Worm (Caenorhabditis elegans) whole organism, young adult: Measurements from ENCODE around the gene dpf-4.

Source experiments
- atf-7 ChIP-seq: sonication (generic microtip); optimal IDR thresholded peaks from 2 replicates; lab custom pipeline; 2017; ENCODE audit warnings: mild to moderate bottlenecking, missing genetic modification characterization, missing compliant biosample characterization
- hlh-12 ChIP-seq: sonication (generic microtip); optimal IDR thresholded peaks from 2 replicates; lab custom pipeline; 2016; ENCODE audit warnings: missing genetic modification characterization, missing compliant biosample characterization
- snpc-4 ChIP-seq, 5 experiments: fragments of 150-350 bp in 1 of 5; sonication (generic microtip) in 4 of 5; optimal IDR thresholded peaks; 2 replicates each; lab custom pipeline; 2014 to 2018; ENCODE audit warnings: missing genetic modification characterization in 5 of 5, missing biosample characterization in 3 of 5, antibody characterized with exemption in 2 of 5, mild to moderate bottlenecking in 2 of 5, missing compliant biosample characterization in 2 of 5, missing genotype in 2 of 5, moderate library complexity in 2 of 5, missing genetic modification reagents in 1 of 5
- tbp1 ChIP-seq: fragments of 200-800 bp; sonication (Bioruptor generic); optimal IDR thresholded peaks from 2 replicates; lab custom pipeline; 2018; ENCODE audit warnings: mild to moderate bottlenecking, missing genetic modification characterization, missing compliant biosample characterization
- unc-62 ChIP-seq: fragments of 150-350 bp; optimal IDR thresholded peaks from 2 replicates; lab custom pipeline; 2014; ENCODE audit warnings: missing biosample characterization, missing genetic modification reagents, missing genetic modification characterization

DNA sequence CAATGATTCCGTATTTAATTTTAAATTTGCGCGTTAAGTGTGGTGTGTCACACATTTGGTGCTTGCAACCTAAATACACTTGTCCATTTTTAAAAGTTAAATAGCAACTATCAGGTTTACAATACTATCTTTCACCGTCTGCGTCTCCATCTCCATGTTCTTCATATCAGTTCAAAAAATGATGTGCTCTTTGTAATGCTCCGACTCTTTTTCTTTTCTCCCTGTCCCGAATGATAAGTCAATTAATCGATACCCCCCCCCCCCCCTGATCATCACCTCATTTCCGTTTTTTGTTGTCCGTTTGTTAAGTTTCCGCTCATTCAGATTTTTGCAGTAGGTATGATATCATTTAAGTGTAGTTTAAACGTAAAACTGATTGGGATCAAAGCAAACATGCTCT lies 45.0 kb upstream of the dpf-4 start:
- TF ChIP-seq hlh-12 (tag; lab: Kevin White, UChicago): no peak
- TF ChIP-seq tbp1 (GFP tag; lab: Kevin White, UChicago): no peak
- TF ChIP-seq snpc-4 (GFP tag; optimal IDR thresholded peaks at IDR 0.05; lab: Kevin White, UChicago): no peak
- no peak for TF ChIP-seq snpc-4 (tag; optimal IDR thresholded peaks at IDR 0.05; lab: Kevin White, UChicago)
- TF ChIP-seq unc-62 (GFP tag; lab: Kevin White, UChicago): no peak
- no peak for TF ChIP-seq atf-7 (tag; lab: Kevin White, UChicago)
